Fruit fly (Drosophila melanogaster) whole organism, adult: ENCODE data around the gene Bub1.

Experiments
- CG12768 ChIP-seq: fragments of 200-800 bp; sonication (Bioruptor generic); optimal IDR thresholded peaks from 2 replicates; lab custom pipeline; 2017; ENCODE audit warnings: missing biosample characterization, missing genetic modification characterization, mild to moderate bottlenecking, moderate library complexity, missing genetic modification reagents
- CG14711 ChIP-seq: fragments of 200-800 bp; sonication (Bioruptor generic); optimal IDR thresholded peaks from 2 replicates; lab custom pipeline; 2018; ENCODE audit warnings: missing biosample characterization, mild to moderate bottlenecking, missing genetic modification characterization, moderate library complexity
- CG1620 ChIP-seq: fragments of 200-800 bp; sonication (Bioruptor generic); optimal IDR thresholded peaks from 2 replicates; lab custom pipeline; 2016; ENCODE audit warnings: missing biosample characterization, missing genetic modification characterization
- CG5204 ChIP-seq: fragments of 200-800 bp; sonication (Bioruptor generic); optimal IDR thresholded peaks from 2 replicates; lab custom pipeline; 2016; ENCODE audit warnings: missing biosample characterization, missing genetic modification characterization
- CG7101 ChIP-seq: fragments of 200-800 bp; sonication (Bioruptor generic); optimal IDR thresholded peaks from 2 replicates; lab custom pipeline; 2018; ENCODE audit warnings: missing biosample characterization, mild to moderate bottlenecking, missing genetic modification characterization, moderate library complexity
- Clk ChIP-seq: fragments of 200-800 bp; sonication (Bioruptor generic); optimal IDR thresholded peaks from 2 replicates; lab custom pipeline; 2017; ENCODE audit warnings: missing biosample characterization, missing genetic modification characterization
- Crg-1 ChIP-seq: fragments of 200-800 bp; sonication (Bioruptor generic); optimal IDR thresholded peaks from 2 replicates; lab custom pipeline; 2016; ENCODE audit warnings: missing biosample characterization, missing genetic modification characterization
- Mnt ChIP-seq: fragments of 200-800 bp; sonication (Bioruptor generic); optimal IDR thresholded peaks from 2 replicates; lab custom pipeline; 2016; ENCODE audit warnings: missing biosample characterization, mild to moderate bottlenecking, missing genetic modification characterization
- bab1 ChIP-seq: fragments of 200-800 bp; sonication (Bioruptor generic); optimal IDR thresholded peaks from 3 replicates; lab custom pipeline; 2019; ENCODE audit warnings: missing biosample characterization, mild to moderate bottlenecking, missing genetic modification characterization, moderate library complexity
- cnc ChIP-seq, 2 experiments: fragments of >200 bp; optimal IDR thresholded peaks; 2 replicates each; lab custom pipeline; 2017
- toe ChIP-seq: fragments of 200-800 bp; sonication (Bioruptor generic); optimal IDR thresholded peaks from 2 replicates; lab custom pipeline; 2016; ENCODE audit warnings: missing biosample characterization, missing genetic modification characterization

- TF ChIP-seq CG7101 (tag; lab: Kevin White, UChicago) (peak; percentile 70), Crg-1 (GFP tag; lab: Kevin White, UChicago) (peak; percentile 13), Clk (GFP tag; lab: Kevin White, UChicago) (peak; percentile 16), bab1 (no peak), cnc (optimal IDR thresholded peaks at IDR 0.05; lab: Kevin White, UChicago) (no peak), CG5204 (GFP tag; lab: Kevin White, UChicago) (peak; percentile 55), CG12768 (GFP tag; lab: Kevin White, UChicago) (peak; percentile 30), Mnt (no peak), toe (GFP tag; lab: Kevin White, UChicago) (peak; percentile 4), CG1620 (no peak), CG14711 (tag; lab: Kevin White, UChicago) (peak; percentile 52)
Measured at dm6 chr2L:5242194-5242914, 36.3 kb upstream of the Bub1 start.
